Worm (Caenorhabditis elegans) whole organism, L4/young adult: ENCODE results near the gene Y54G2A.40.

ENCODE experiments used
- W03F9.2 ChIP-seq: fragments of 150-350 bp; optimal IDR thresholded peaks from 2 replicates; lab custom pipeline; 2014; ENCODE audit warnings: missing biosample characterization, missing genetic modification characterization
- dao-5 ChIP-seq: sonication (generic microtip); optimal IDR thresholded peaks from 2 replicates; lab custom pipeline; 2016; ENCODE audit warnings: missing genotype, missing genetic modification characterization, moderate library complexity, missing compliant biosample characterization
- him-1 ChIP-seq: sonication (generic microtip); optimal IDR thresholded peaks from 2 replicates; lab custom pipeline; 2016; ENCODE audit warnings: missing genotype, missing genetic modification reagents, missing genetic modification characterization, missing compliant biosample characterization

The Y54G2A.40 gene

DNA sequence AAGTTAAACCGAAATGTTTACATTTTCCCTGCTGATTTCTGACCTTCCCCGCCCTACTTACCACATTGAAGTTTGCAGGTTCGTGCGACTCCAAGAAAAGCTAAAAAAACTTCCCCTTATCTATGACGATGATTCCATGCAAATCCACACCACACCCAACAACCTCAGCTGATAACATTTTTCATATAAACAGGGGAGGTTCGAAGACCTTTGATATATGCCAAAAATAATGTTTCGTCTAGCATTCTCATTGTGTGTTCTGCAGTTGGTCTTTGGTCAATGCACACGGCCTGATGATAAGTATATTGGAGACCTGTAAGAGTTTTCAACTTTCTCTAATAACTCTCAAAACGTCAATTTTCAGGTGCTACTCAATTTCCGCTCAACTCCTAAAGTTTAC, 7.9 kb downstream of the Y54G2A.40 start:
- TF ChIP-seq W03F9.2 (tag; lab: Kevin White, UChicago) (no peak), him-1 (tag; lab: Kevin White, UChicago) (no peak), dao-5 (tag; lab: Kevin White, UChicago) (no peak)

- no peak for TF ChIP-seq him-1 (tag; lab: Kevin White, UChicago)
- no peak for TF ChIP-seq W03F9.2 (tag; lab: Kevin White, UChicago)
- no peak for TF ChIP-seq dao-5 (tag; lab: Kevin White, UChicago)
These were observed 8.9 kb downstream of the Y54G2A.40 start for ce11 chrIV:2855056-2855752.

ce11 chrIV:2858734-2859133, 12.5 kb downstream of the Y54G2A.40 start:
- TF ChIP-seq W03F9.2 (tag; lab: Kevin White, UChicago) (no peak), dao-5 (tag; lab: Kevin White, UChicago) (no peak), him-1 (tag; lab: Kevin White, UChicago) (no peak)

- TF ChIP-seq him-1 (tag; lab: Kevin White, UChicago) (no peak), W03F9.2 (tag; lab: Kevin White, UChicago) (no peak), dao-5 (tag; lab: Kevin White, UChicago) (no peak)
These were observed 18.5 kb downstream of the Y54G2A.40 start, which contains the start of gene Y54G2A.16 for ce11 chrIV:2864743-2865142. Gene Y54G2A.16, minus strand, starts transcription at chrIV:2864843.

- TF ChIP-seq dao-5 (tag; lab: Kevin White, UChicago): no peak
These were observed 39.0 kb downstream of the Y54G2A.40 start for ce11 chrIV:2885260-2885659.

- TF ChIP-seq him-1 (tag; lab: Kevin White, UChicago) (no peak), W03F9.2 (tag; lab: Kevin White, UChicago) (no peak)
These were observed 40.4 kb downstream of the Y54G2A.40 start, which contains the start of gene dml-1 for ce11 chrIV:2886655-2887054. Gene dml-1, plus strand, starts transcription at chrIV:2886955.

- TF ChIP-seq W03F9.2 (tag; lab: Kevin White, UChicago) (no peak), dao-5 (tag; lab: Kevin White, UChicago) (no peak), him-1 (tag; lab: Kevin White, UChicago) (no peak)
These were observed 41.0 kb downstream of the Y54G2A.40 start for ce11 chrIV:2887245-2887644.

- TF ChIP-seq dao-5 (tag; lab: Kevin White, UChicago): no peak
- no peak for TF ChIP-seq W03F9.2 (tag; lab: Kevin White, UChicago)
- no peak for TF ChIP-seq him-1 (tag; lab: Kevin White, UChicago)
These were observed 42.3 kb downstream of the Y54G2A.40 start for ce11 chrIV:2888496-2889101.

DNA sequence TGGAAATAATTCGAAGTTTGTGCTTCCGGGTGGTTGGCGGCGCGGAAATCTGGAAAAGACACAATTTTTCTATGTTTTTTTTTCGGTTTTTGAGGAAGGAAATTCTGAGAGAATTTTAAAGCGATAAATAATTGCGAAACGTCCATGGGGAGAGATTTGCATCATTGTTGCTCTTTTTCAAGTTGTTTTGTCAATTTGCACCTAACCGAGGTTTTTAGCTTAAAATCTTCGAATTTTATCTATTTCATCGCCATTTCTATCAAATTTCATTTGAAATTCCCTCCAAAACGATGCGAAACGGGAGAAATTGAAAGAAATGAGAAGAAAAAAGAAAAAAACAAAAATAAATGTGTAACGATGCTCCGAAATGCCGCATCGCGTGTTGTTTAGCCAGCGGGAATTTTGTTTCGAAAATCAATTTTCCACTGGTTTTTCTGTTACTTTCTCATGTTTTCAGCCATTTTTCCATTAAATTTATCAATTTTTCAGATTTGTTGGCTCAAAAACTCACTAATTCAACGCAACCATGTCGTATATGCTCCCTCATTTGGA, 44.2 kb downstream of the Y54G2A.40 start, which contains the start of the genes nprt-1 and dib-1:
TSS of gene nprt-1 (minus strand) at position 51 of the 552 bp plus-strand sequence.
TSS of gene dib-1 (plus strand) at position 482 of the 552 bp plus-strand sequence.
- TF ChIP-seq him-1 (tag; lab: Kevin White, UChicago) (no peak), dao-5 (tag; lab: Kevin White, UChicago) (no peak), W03F9.2 (tag; lab: Kevin White, UChicago) (no peak)

ce11 chrIV:2891535-2892233, 45.4 kb downstream of the Y54G2A.40 start:
- TF ChIP-seq him-1 (tag; lab: Kevin White, UChicago): no peak
- no peak for TF ChIP-seq dao-5 (tag; lab: Kevin White, UChicago)
- TF ChIP-seq W03F9.2 (tag; lab: Kevin White, UChicago): no peak

- TF ChIP-seq dao-5 (tag; lab: Kevin White, UChicago) (no peak), him-1 (tag; lab: Kevin White, UChicago) (no peak), W03F9.2 (tag; lab: Kevin White, UChicago) (no peak)
These were observed 46.1 kb downstream of the Y54G2A.40 start, which contains the start of gene Y54G2A.18 for ce11 chrIV:2892395-2892786. Gene Y54G2A.18, minus strand, starts transcription at chrIV:2892495.

ce11 chrIV:2892787-2893485, 46.7 kb downstream of the Y54G2A.40 start:
- TF ChIP-seq W03F9.2 (tag; lab: Kevin White, UChicago) (no peak), dao-5 (tag; lab: Kevin White, UChicago) (no peak), him-1 (tag; lab: Kevin White, UChicago) (no peak)
